Fruit fly (Drosophila melanogaster) whole organism, prepupa: ENCODE results near the gene CG14567.

Source experiments
- CG10631 ChIP-seq: fragments of 200-800 bp; sonication (Bioruptor generic); optimal IDR thresholded peaks from 2 replicates; lab custom pipeline; 2016; ENCODE audit warnings: missing biosample characterization, missing genetic modification characterization
- CG11294 ChIP-seq: fragments of 200-800 bp; sonication (Bioruptor generic); IDR thresholded peaks from 2 replicates; pipeline ENCODE4 v1.3.6; 2022; ENCODE audit warnings: missing biosample characterization, missing genetic modification characterization
- CG16779 ChIP-seq: fragments of 200-800 bp; sonication (Bioruptor generic); optimal IDR thresholded peaks from 3 replicates; lab custom pipeline; 2017; ENCODE audit warnings: missing biosample characterization, mild to moderate bottlenecking, missing genetic modification characterization
- CG3032 ChIP-seq: fragments of 200-800 bp; optimal IDR thresholded peaks from 2 replicates; lab custom pipeline; 2019; ENCODE audit warnings: missing biosample characterization, mild to moderate bottlenecking, missing genetic modification characterization, moderate library complexity
- CG6792 ChIP-seq: fragments of 200-800 bp; sonication (Bioruptor generic); optimal IDR thresholded peaks from 3 replicates; lab custom pipeline; 2016; ENCODE audit warnings: missing biosample characterization, missing genetic modification characterization
- CG9139 ChIP-seq: fragments of 200-800 bp; sonication (Bioruptor generic); optimal IDR thresholded peaks from 3 replicates; lab custom pipeline; 2017; ENCODE audit warnings: missing biosample characterization, mild to moderate bottlenecking, missing genetic modification characterization
- Lpt ChIP-seq: fragments of 200-800 bp; sonication (Bioruptor generic); optimal IDR thresholded peaks from 3 replicates; lab custom pipeline; 2016; ENCODE audit warnings: missing biosample characterization, missing genetic modification characterization
- OdsH ChIP-seq: fragments of 200-800 bp; sonication (Bioruptor generic); optimal IDR thresholded peaks from 3 replicates; lab custom pipeline; 2016; ENCODE audit warnings: missing biosample characterization, missing genetic modification characterization
- acj6 ChIP-seq: fragments of 200-800 bp; sonication (Bioruptor generic); optimal IDR thresholded peaks from 3 replicates; lab custom pipeline; 2016; ENCODE audit warnings: missing biosample characterization, missing genetic modification characterization
- esn ChIP-seq: fragments of 200-800 bp; sonication (Bioruptor generic); optimal IDR thresholded peaks from 2 replicates; lab custom pipeline; 2016; ENCODE audit warnings: missing biosample characterization, mild to moderate bottlenecking, missing genetic modification characterization, moderate library complexity
- fd59A ChIP-seq: fragments of 200-800 bp; sonication (Bioruptor generic); optimal IDR thresholded peaks from 2 replicates; lab custom pipeline; 2017; ENCODE audit warnings: missing biosample characterization, mild to moderate bottlenecking, missing genetic modification characterization, missing genetic modification reagents
- spab ChIP-seq: fragments of 200-800 bp; sonication (Bioruptor generic); optimal IDR thresholded peaks from 2 replicates; lab custom pipeline; 2017; ENCODE audit warnings: missing biosample characterization, mild to moderate bottlenecking, missing genetic modification characterization, missing genetic modification reagents
- topi ChIP-seq: fragments of 200-800 bp; sonication (Bioruptor generic); optimal IDR thresholded peaks from 3 replicates; lab custom pipeline; 2016; ENCODE audit warnings: missing biosample characterization, missing genetic modification characterization

dm6 chr3L:21731104-21731600, 7.1 kb downstream of the CG14567 start, which contains the start of gene CG14569:
- TF ChIP-seq CG3032 (tag; lab: Kevin White, UChicago) (no peak), Lpt (GFP tag; lab: Kevin White, UChicago) (no peak), esn (no peak), CG9139 (no peak), acj6 (GFP tag; lab: Kevin White, UChicago) (no peak), spab (no peak), CG6792 (GFP tag; lab: Kevin White, UChicago) (no peak), fd59A (no peak), CG16779 (no peak), OdsH (GFP tag; lab: Kevin White, UChicago) (no peak), CG10631 (GFP tag; lab: Kevin White, UChicago) (no peak), CG11294 (GFP tag; lab: Robert Waterston, UW) (no peak), topi (no peak)
